Worm (Caenorhabditis elegans) whole organism, L2 larva: ENCODE results near the gene str-151.

Source experiments
- C34F6.9 ChIP-seq: fragments of 150-350 bp; optimal IDR thresholded peaks from 2 replicates; lab custom pipeline; 2014; ENCODE audit warnings: missing biosample characterization, missing genetic modification characterization
- F13H6.1 ChIP-seq: sonication (generic microtip); optimal IDR thresholded peaks from 2 replicates; lab custom pipeline; 2016; ENCODE audit warnings: missing genetic modification characterization, missing compliant biosample characterization
- R02D3.7 ChIP-seq: fragments of 150-350 bp; optimal IDR thresholded peaks from 2 replicates; lab custom pipeline; 2014; ENCODE audit warnings: missing biosample characterization, missing genetic modification characterization
- ZK546.5 ChIP-seq: sonication (generic microtip); optimal IDR thresholded peaks from 2 replicates; lab custom pipeline; 2017; ENCODE audit warnings: missing biosample characterization, missing genetic modification characterization
- aly-2 ChIP-seq: fragments of 150-350 bp; optimal IDR thresholded peaks from 2 replicates; lab custom pipeline; 2014; ENCODE audit warnings: missing biosample characterization, missing genetic modification characterization
- blmp-1 ChIP-seq: sonication (generic microtip); optimal IDR thresholded peaks from 2 replicates; lab custom pipeline; 2017; ENCODE audit warnings: missing genetic modification characterization, mild to moderate bottlenecking, missing compliant biosample characterization, antibody characterized with exemption, moderate library complexity; ENCODE audit not compliant: insufficient read depth
- ceh-16 ChIP-seq: fragments of 150-350 bp; optimal IDR thresholded peaks from 2 replicates; lab custom pipeline; 2014; ENCODE audit warnings: missing biosample characterization, missing genetic modification characterization
- ceh-82 ChIP-seq: fragments of 150-350 bp; optimal IDR thresholded peaks from 2 replicates; lab custom pipeline; 2014; ENCODE audit warnings: missing biosample characterization, missing genetic modification characterization
- crh-2 ChIP-seq: sonication (generic microtip); optimal IDR thresholded peaks from 2 replicates; lab custom pipeline; 2017; ENCODE audit warnings: missing biosample characterization, missing genetic modification characterization
- elt-1 ChIP-seq: fragments of 150-350 bp; optimal IDR thresholded peaks from 2 replicates; lab custom pipeline; 2014; ENCODE audit warnings: missing biosample characterization, missing genetic modification characterization
- elt-3 ChIP-seq: sonication (generic microtip); optimal IDR thresholded peaks from 2 replicates; lab custom pipeline; 2017; ENCODE audit warnings: missing biosample characterization, missing genetic modification characterization
- fos-1 ChIP-seq: fragments of 150-350 bp; optimal IDR thresholded peaks from 2 replicates; lab custom pipeline; 2014; ENCODE audit warnings: missing biosample characterization, missing genetic modification characterization
- gmeb-1 ChIP-seq: fragments of 150-350 bp; optimal IDR thresholded peaks from 2 replicates; lab custom pipeline; 2014; ENCODE audit warnings: missing biosample characterization, missing genetic modification characterization
- lin-11 ChIP-seq: fragments of 150-350 bp; sonication (generic microtip); optimal IDR thresholded peaks from 2 replicates; lab custom pipeline; 2014; ENCODE audit warnings: missing biosample characterization, missing genetic modification characterization, inconsistent platforms, mixed read lengths
- lin-13 ChIP-seq: fragments of 150-350 bp; optimal IDR thresholded peaks from 2 replicates; lab custom pipeline; 2014; ENCODE audit warnings: missing biosample characterization, missing genetic modification reagents, missing genetic modification characterization
- mab-5 ChIP-seq: fragments of 150-350 bp; optimal IDR thresholded peaks from 2 replicates; lab custom pipeline; 2014; ENCODE audit warnings: missing biosample characterization, missing genetic modification characterization
- mbf-1 ChIP-seq: sonication (generic microtip); optimal IDR thresholded peaks from 2 replicates; lab custom pipeline; 2017; ENCODE audit warnings: missing biosample characterization, missing genetic modification characterization
- nhr-11 ChIP-seq: fragments of 150-350 bp; optimal IDR thresholded peaks from 2 replicates; lab custom pipeline; 2014; ENCODE audit warnings: missing biosample characterization, missing genetic modification characterization
- nhr-129 ChIP-seq: fragments of 150-350 bp; optimal IDR thresholded peaks from 2 replicates; lab custom pipeline; 2014; ENCODE audit warnings: missing biosample characterization, missing genetic modification characterization
- nhr-21 ChIP-seq: fragments of 150-350 bp; optimal IDR thresholded peaks from 2 replicates; lab custom pipeline; 2014; ENCODE audit warnings: missing biosample characterization, missing genetic modification characterization
- nhr-23 ChIP-seq: fragments of 150-350 bp; optimal IDR thresholded peaks from 2 replicates; lab custom pipeline; 2014; ENCODE audit warnings: missing biosample characterization, missing genetic modification reagents, missing genetic modification characterization
- nhr-237 ChIP-seq: fragments of 150-350 bp; optimal IDR thresholded peaks from 2 replicates; lab custom pipeline; 2014; ENCODE audit warnings: missing biosample characterization, missing genetic modification characterization
- nhr-6 ChIP-seq: fragments of 150-350 bp; optimal IDR thresholded peaks from 2 replicates; lab custom pipeline; 2014; ENCODE audit warnings: missing biosample characterization, missing genetic modification characterization
- peb-1 ChIP-seq: fragments of 150-350 bp; optimal IDR thresholded peaks from 2 replicates; lab custom pipeline; 2014; ENCODE audit warnings: missing biosample characterization, missing genetic modification characterization
- sem-4 ChIP-seq: fragments of 150-350 bp; optimal IDR thresholded peaks from 2 replicates; lab custom pipeline; 2014; ENCODE audit warnings: missing biosample characterization, missing genetic modification reagents, missing genetic modification characterization
- sma-9 ChIP-seq, 2 experiments: fragments of 150-350 bp in 1 of 2; sonication (generic microtip) in 1 of 2; optimal IDR thresholded peaks; 2 replicates each; lab custom pipeline; 2014 to 2016; ENCODE audit warnings: missing genetic modification characterization in 2 of 2, mild to moderate bottlenecking in 1 of 2, missing biosample characterization in 1 of 2, missing compliant biosample characterization in 1 of 2, missing genetic modification reagents in 1 of 2, moderate library complexity in 1 of 2
- snpc-4 ChIP-seq: fragments of 150-350 bp; optimal IDR thresholded peaks from 2 replicates; lab custom pipeline; 2014; ENCODE audit warnings: missing biosample characterization, missing genetic modification characterization
- unc-39 ChIP-seq: fragments of 150-350 bp; optimal IDR thresholded peaks from 2 replicates; lab custom pipeline; 2014; ENCODE audit warnings: missing biosample characterization, missing genetic modification characterization
- unc-55 ChIP-seq: fragments of 150-350 bp; sonication (generic microtip); optimal IDR thresholded peaks from 3 replicates; lab custom pipeline; 2014; ENCODE audit warnings: missing biosample characterization, missing genetic modification reagents, missing genetic modification characterization
- unc-62 ChIP-seq: fragments of 150-350 bp; optimal IDR thresholded peaks from 2 replicates; lab custom pipeline; 2014; ENCODE audit warnings: missing biosample characterization, missing genetic modification reagents, missing genetic modification characterization
- zag-1 ChIP-seq: fragments of 150-350 bp; optimal IDR thresholded peaks from 2 replicates; lab custom pipeline; 2014; ENCODE audit warnings: missing biosample characterization, missing genetic modification characterization
- ztf-1 ChIP-seq: fragments of 200-800 bp; sonication (Bioruptor generic); conservative IDR thresholded peaks from 2 replicates; pipeline ENCODE4 v1.3.6; 2022; ENCODE audit warnings: missing genetic modification characterization, missing compliant biosample characterization
- ztf-11 ChIP-seq: sonication (generic microtip); optimal IDR thresholded peaks from 2 replicates; lab custom pipeline; 2017; ENCODE audit warnings: missing biosample characterization, missing genetic modification characterization
- ztf-4 ChIP-seq: fragments of 150-350 bp; optimal IDR thresholded peaks from 2 replicates; lab custom pipeline; 2014; ENCODE audit warnings: missing biosample characterization, missing genetic modification characterization

The str-151 gene

DNA sequence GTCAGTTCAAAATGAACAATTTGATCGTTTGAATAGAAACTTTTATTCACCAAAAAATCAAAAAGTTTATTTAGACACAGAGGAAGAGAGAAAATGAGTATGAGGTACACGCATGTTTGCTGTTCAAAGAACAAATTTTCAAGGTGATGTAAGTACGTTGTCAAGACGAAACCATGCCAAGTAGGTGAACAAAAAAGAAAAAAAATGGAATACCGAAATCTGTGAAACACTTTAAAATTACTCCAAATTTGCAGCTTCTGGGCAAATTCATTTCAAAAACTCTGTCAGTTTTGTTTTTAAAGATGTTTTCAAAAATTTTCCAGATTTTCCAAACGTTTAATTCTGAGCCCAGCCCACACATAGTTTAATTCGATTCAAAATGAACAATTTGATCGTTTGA, 4.4 kb downstream of the str-151 start, which contains the start of gene nhr-271:
TSS of gene nhr-271 (minus strand) at position 101 of the 400 bp plus-strand sequence.
- no peak for TF ChIP-seq C34F6.9 (tag; lab: Kevin White, UChicago)
- TF ChIP-seq sma-9 (GFP tag; optimal IDR thresholded peaks at IDR 0.05; lab: Kevin White, UChicago), result no peak
- TF ChIP-seq sma-9 (tag; optimal IDR thresholded peaks at IDR 0.05; lab: Kevin White, UChicago), result no peak
- TF ChIP-seq blmp-1 (tag; lab: Kevin White, UChicago), result no peak
- no peak for TF ChIP-seq nhr-6 (tag; lab: Kevin White, UChicago)
- no peak for TF ChIP-seq nhr-23
- no peak for TF ChIP-seq aly-2 (tag; lab: Kevin White, UChicago)
- TF ChIP-seq mab-5, result no peak
- TF ChIP-seq nhr-21 (tag; lab: Kevin White, UChicago), result no peak
- no peak for TF ChIP-seq unc-39 (tag; lab: Kevin White, UChicago)
- TF ChIP-seq nhr-129, result no peak

- TF ChIP-seq R02D3.7 (no peak), lin-11 (no peak), lin-13 (GFP tag; lab: Kevin White, UChicago) (no peak), ceh-82 (tag; lab: Kevin White, UChicago) (no peak), ztf-1 (GFP tag; lab: Robert Waterston, UW) (no peak), mab-5 (no peak), sem-4 (no peak), unc-55 (GFP tag; lab: Kevin White, UChicago) (no peak), nhr-6 (tag; lab: Kevin White, UChicago) (no peak), F13H6.1 (tag; lab: Kevin White, UChicago) (no peak)
Measured at ce11 chrV:16581061-16581460, 5.1 kb downstream of the str-151 start.

DNA sequence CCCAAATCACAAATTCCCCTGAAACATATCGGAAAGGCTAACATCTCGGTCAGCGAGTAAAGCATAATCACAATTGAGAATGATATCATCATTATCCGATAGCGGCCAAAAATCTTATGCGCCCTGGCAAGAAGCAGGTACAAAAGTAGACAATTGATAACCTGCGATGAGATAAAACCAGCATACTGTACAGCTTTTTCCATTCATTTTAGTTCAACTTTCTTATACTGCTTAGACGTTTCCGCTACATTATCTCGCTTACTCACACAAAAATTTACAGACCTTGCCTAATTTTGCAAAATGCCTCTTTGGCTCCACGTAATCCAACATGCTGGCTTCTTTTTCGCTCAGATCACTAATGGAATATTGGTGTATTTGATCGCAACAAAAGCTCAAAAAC, 7.0 kb downstream of the str-151 start, which contains the start of gene str-150:
TSS of gene str-150 (plus strand) at position 301 of the 400 bp plus-strand sequence.
- TF ChIP-seq snpc-4 (tag; lab: Kevin White, UChicago) (no peak), unc-62 (GFP tag; lab: Kevin White, UChicago) (no peak), unc-39 (tag; lab: Kevin White, UChicago) (no peak), C34F6.9 (tag; lab: Kevin White, UChicago) (no peak), nhr-129 (no peak), fos-1 (no peak), blmp-1 (tag; lab: Kevin White, UChicago) (no peak), nhr-237 (no peak), ztf-4 (tag; lab: Kevin White, UChicago) (no peak), crh-2 (no peak), ZK546.5 (no peak), F13H6.1 (tag; lab: Kevin White, UChicago) (no peak), gmeb-1 (tag; lab: Kevin White, UChicago) (no peak)

DNA sequence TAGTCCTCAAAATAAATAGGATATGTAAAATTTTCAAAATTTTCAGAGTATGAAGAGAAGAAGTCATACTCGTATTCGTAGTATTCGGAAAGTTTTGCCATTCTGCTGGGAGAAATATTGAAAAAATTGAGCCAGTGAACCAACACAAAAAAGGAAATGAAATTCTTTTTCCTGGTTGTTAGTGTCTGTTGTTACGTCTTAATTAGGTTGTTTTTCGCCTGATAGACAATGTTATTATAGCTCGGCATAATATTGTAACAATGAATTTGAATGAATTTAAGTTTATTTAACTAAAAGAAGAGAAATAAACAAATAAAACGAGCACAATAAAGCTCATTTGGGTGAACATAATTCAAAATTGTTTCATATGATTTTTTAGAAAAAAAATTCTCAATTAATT, 12.4 kb downstream of the str-151 start, which contains the start of gene srw-73:
TSS of gene srw-73 (minus strand) at position 101 of the 400 bp plus-strand sequence.
- no peak for TF ChIP-seq elt-1 (tag; lab: Kevin White, UChicago)
- no peak for TF ChIP-seq ceh-16 (tag; lab: Kevin White, UChicago)

- TF ChIP-seq mbf-1 (no peak), ZK546.5 (no peak), zag-1 (no peak), ztf-11 (tag; lab: Kevin White, UChicago) (no peak), sem-4 (no peak), peb-1 (tag; lab: Kevin White, UChicago) (no peak), nhr-237 (no peak), elt-3 (tag; lab: Kevin White, UChicago) (no peak), F13H6.1 (tag; lab: Kevin White, UChicago) (no peak), nhr-11 (tag; lab: Kevin White, UChicago) (no peak), ztf-1 (GFP tag; lab: Robert Waterston, UW) (no peak), ztf-4 (tag; lab: Kevin White, UChicago) (no peak), unc-62 (GFP tag; lab: Kevin White, UChicago) (no peak), blmp-1 (tag; lab: Kevin White, UChicago) (no peak)
Measured at ce11 chrV:16589488-16589887, 13.5 kb downstream of the str-151 start.
